Worm (Caenorhabditis elegans) whole organism, L4 larva: ENCODE measurements around the gene srh-16.

ENCODE experiments used
- egl-43 ChIP-seq: fragments of 200-800 bp; sonication (Bioruptor generic); IDR thresholded peaks from 2 replicates; pipeline ENCODE4 v1.3.6; 2022; ENCODE audit warnings: missing genetic modification reagents, missing genetic modification characterization, missing compliant biosample characterization
- lin-38 ChIP-seq: fragments of 200-800 bp; sonication (Bioruptor generic); IDR thresholded peaks from 2 replicates; pipeline ENCODE4 v1.3.6; 2022; ENCODE audit warnings: missing genetic modification reagents, missing genetic modification characterization, missing compliant biosample characterization
- nhr-111 ChIP-seq: fragments of 200-800 bp; sonication (Bioruptor generic); optimal IDR thresholded peaks from 2 replicates; lab custom pipeline; 2018; ENCODE audit warnings: mild to moderate bottlenecking, missing genetic modification characterization, missing compliant biosample characterization
- nhr-77 ChIP-seq: fragments of 150-350 bp; optimal IDR thresholded peaks from 2 replicates; lab custom pipeline; 2014; ENCODE audit warnings: missing biosample characterization, missing genetic modification characterization
- zfp-2 ChIP-seq: sonication (generic microtip); optimal IDR thresholded peaks from 2 replicates; lab custom pipeline; 2016; ENCODE audit warnings: mild to moderate bottlenecking, missing genetic modification characterization, missing compliant biosample characterization

srh-16 gene

ce11 chrV:12343419-12343969 lies 51.8 kb downstream of the srh-16 start, which contains the start of gene tomm-20 (continued):
- TF ChIP-seq nhr-77 (tag; lab: Kevin White, UChicago): peak; percentile 91
- no peak for TF ChIP-seq egl-43 (GFP tag; lab: Robert Waterston, UW)
- peak; percentile 91 for TF ChIP-seq lin-38 (GFP tag; lab: Robert Waterston, UW)
- TF ChIP-seq zfp-2 (tag; lab: Kevin White, UChicago): peak; percentile 49
- TF ChIP-seq nhr-111 (GFP tag; lab: Kevin White, UChicago): no peak
